Fruit fly (Drosophila melanogaster): Measurements from ENCODE around the gene Ocho.

DNA sequence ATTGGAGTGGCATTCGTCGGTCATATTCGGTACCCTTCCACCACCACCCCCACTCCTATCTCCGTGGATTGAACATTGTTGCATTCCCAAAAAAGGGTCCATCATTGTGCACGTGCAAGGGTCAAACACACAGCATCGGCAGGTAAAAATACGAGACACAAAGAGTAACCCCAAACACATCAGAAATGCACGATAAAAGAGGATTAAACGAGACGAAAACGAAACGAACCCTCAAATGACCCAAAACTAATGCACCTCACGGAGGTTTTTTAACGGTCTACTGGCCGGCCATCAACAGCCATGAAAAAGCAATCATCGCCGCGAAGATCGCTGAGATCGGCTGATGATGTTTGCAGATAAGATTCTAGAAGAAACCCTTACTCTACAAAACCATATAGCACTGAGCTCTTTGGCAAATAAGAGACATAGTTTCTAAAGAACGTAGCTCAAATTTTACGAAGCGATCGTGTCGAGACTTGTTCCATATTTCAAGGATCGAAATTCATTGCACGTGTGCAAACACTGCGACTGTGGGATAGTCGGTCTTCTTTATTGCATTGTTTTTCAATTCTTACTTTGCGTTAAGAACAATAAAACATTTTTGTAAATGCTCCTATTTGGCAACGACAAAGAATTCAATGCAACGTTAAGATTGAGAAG is 8.3 kb upstream of the Ocho start:
- TF ChIP-seq D1 (tag; optimal IDR thresholded peaks at IDR 0.05) (no peak), CG32121 (GFP tag; IDR thresholded peaks at IDR 0.05) (no peak), EcR (GFP tag; optimal IDR thresholded peaks at IDR 0.05) (no peak), CG34367 (tag; optimal IDR thresholded peaks at IDR 0.05) (no peak), CG15710 (tag; optimal IDR thresholded peaks at IDR 0.05) (no peak), CG8159 (tag; optimal IDR thresholded peaks at IDR 0.05) (no peak), Pif1B (GFP tag; optimal IDR thresholded peaks at IDR 0.05) (no peak)
